Worm (Caenorhabditis elegans) whole organism, L4/young adult: ENCODE measurements around the gene F44B9.5.

ENCODE experiments used
- W03F9.2 ChIP-seq: fragments of 150-350 bp; optimal IDR thresholded peaks from 2 replicates; lab custom pipeline; 2014; ENCODE audit warnings: missing biosample characterization, missing genetic modification characterization
- dao-5 ChIP-seq: sonication (generic microtip); optimal IDR thresholded peaks from 2 replicates; lab custom pipeline; 2016; ENCODE audit warnings: missing genotype, missing genetic modification characterization, moderate library complexity, missing compliant biosample characterization
- him-1 ChIP-seq: sonication (generic microtip); optimal IDR thresholded peaks from 2 replicates; lab custom pipeline; 2016; ENCODE audit warnings: missing genotype, missing genetic modification reagents, missing genetic modification characterization, missing compliant biosample characterization

DNA sequence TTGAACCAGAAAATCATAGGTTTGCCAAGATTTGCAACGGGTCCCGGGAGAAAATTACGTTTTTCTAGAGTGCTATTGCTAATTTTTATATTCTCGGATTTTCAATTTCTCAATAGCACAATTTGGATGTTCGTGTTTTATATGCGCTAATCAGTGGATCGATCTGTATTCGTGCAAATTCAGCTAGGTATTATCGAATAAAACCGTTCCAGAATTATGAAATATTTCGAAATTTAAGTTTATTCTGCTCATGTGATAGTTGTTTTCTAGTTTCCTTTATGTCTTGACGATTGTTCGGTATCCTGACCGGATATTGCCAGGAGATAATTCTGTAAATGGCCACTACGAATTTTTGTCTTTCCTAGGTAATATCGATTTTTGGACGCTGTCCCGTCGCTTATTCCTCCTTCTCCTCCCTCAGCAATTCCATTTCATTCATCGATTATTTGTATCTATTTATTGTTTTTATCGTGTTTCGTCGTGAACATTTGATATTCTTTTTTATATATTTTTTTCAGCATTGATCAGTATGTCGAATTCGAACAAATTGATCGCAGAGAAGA lies 6.0 kb downstream of the F44B9.5 start, which contains the start of gene cit-1.2:
- TF ChIP-seq W03F9.2 (tag; lab: Kevin White, UChicago) (no peak), him-1 (no peak), dao-5 (no peak)
